Worm (Caenorhabditis elegans): ENCODE measurements around the gene F15H10.9.
A peak's percentile ranks its signal among the peaks of the same experiment; 100 is the strongest.

ce11 chrV:10441135-10442024 is 26.9 kb upstream of the F15H10.9 start, which contains the start of gene pap-1:
- TF ChIP-seq swsn-7 (tag; optimal IDR thresholded peaks at IDR 0.05) (peak; percentile 26), ztf-11 (tag; optimal IDR thresholded peaks at IDR 0.05) (no peak), efl-1 (optimal IDR thresholded peaks at IDR 0.05) (peak; percentile 62 to 78), efl-1 (GFP tag; optimal IDR thresholded peaks at IDR 0.05 in 1 of 2) (peak; percentile 22 to 72), nhr-28 (tag; optimal IDR thresholded peaks at IDR 0.05) (no peak), nhr-11 (tag; optimal IDR thresholded peaks at IDR 0.05) (no peak)
